Worm (Caenorhabditis elegans): ENCODE results near the gene nlp-58.

The nlp-58 gene

DNA sequence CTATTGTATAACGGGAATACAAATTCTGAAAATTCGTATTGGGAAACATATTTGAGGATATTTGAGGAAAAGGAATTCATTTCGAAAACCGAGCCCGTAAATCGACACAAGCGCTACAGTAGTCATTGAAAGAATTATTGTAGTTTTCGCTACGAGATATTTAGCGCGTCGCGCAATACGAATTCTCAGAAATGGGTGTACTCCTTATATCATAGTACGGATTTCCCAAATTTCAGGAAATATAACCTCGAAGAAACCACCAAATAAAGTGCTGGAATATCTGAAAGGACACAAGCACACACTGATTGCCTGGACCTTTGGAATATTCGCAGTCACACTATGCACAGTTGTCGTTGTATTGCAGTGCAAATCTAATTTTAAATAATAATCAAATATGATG is 21.4 kb downstream of the nlp-58 start:
- TF ChIP-seq flt-1 (GFP tag; IDR thresholded peaks at IDR 0.05) (no peak), cog-1 (tag; optimal IDR thresholded peaks at IDR 0.05) (no peak)

DNA sequence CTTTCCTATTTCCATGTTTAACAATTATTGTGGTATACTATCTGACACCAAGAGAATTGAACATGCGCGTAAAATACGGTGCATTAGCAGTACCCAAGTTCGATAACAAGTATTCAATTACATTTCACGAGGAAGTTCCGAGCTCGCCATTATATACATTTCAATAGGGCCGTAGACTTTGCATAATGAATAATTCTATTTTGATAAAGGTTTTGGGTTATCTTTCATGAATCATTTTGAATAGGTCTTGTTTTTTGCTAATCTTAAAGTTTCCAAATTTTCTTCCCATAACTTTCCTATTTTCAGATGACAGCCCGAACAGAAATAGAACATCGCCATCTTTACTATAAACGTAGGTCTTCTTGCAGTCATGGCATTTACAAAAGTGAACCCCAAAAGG is 22.5 kb downstream of the nlp-58 start, which contains the start of gene C50H2.13:
Gene C50H2.13 (plus strand): TSS at position 301 of the 400 bp plus-strand sequence.
- no peak for TF ChIP-seq T22C8.4 (GFP tag; IDR thresholded peaks at IDR 0.05)
- TF ChIP-seq ztf-23 (GFP tag; IDR thresholded peaks at IDR 0.05), result no peak
- no peak for TF ChIP-seq ref-1 (GFP tag; conservative IDR thresholded peaks at IDR 0.05)

DNA sequence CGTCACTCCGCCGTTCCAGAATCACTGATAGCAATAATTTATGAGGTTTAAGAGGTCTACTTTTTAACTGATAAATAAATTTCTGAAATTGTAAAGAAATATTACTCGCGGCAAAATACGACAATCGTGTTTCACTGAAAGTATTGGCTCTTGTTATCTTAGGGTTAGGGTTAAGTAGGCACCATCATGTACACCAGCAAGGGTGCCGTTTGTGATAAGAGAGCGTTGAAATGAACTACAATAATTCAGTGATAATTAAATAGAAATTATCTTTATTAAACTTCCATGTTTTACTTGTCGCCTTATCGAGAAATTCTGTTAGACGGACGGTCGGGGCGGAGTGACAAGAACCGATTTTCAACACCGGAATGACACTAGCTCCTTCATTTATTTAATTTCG is 23.1 kb downstream of the nlp-58 start:
- TF ChIP-seq ztf-29 (GFP tag; IDR thresholded peaks at IDR 0.05) (no peak), ref-1 (GFP tag; conservative IDR thresholded peaks at IDR 0.05) (no peak), klf-2 (GFP tag; conservative IDR thresholded peaks at IDR 0.05) (no peak), med-1 (GFP tag; optimal IDR thresholded peaks at IDR 0.05; ENCODE audit: insufficient read depth) (no peak), T22C8.4 (GFP tag; IDR thresholded peaks at IDR 0.05) (no peak), flt-1 (GFP tag; IDR thresholded peaks at IDR 0.05) (no peak), tab-1 (GFP tag; IDR thresholded peaks at IDR 0.05) (no peak)

DNA sequence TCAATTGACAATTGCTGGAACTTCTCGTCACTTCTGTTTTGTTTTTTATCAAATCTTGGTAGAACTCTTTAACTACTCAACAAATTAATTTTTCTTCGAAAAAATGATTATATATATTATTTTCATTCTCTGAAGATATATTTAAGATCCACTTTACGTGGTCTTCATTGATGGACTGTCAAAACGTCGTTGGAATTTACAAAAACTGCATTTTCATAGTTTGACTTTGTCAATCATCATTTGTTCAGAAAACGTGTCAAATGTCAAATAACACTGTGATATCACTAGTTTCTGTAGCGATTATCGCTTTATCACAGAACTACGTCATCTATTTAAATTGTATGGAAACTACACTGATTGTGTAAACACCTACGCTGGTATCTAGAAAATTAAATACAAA is 24.4 kb downstream of the nlp-58 start:
- TF ChIP-seq T22C8.4 (GFP tag; IDR thresholded peaks at IDR 0.05) (no peak), ztf-29 (GFP tag; IDR thresholded peaks at IDR 0.05) (no peak), tab-1 (GFP tag; IDR thresholded peaks at IDR 0.05) (no peak), med-1 (GFP tag; optimal IDR thresholded peaks at IDR 0.05; ENCODE audit: insufficient read depth) (no peak), cog-1 (tag; optimal IDR thresholded peaks at IDR 0.05) (no peak), flt-1 (GFP tag; IDR thresholded peaks at IDR 0.05) (no peak), klf-2 (GFP tag; conservative IDR thresholded peaks at IDR 0.05) (no peak), ref-1 (GFP tag; conservative IDR thresholded peaks at IDR 0.05) (no peak)

DNA sequence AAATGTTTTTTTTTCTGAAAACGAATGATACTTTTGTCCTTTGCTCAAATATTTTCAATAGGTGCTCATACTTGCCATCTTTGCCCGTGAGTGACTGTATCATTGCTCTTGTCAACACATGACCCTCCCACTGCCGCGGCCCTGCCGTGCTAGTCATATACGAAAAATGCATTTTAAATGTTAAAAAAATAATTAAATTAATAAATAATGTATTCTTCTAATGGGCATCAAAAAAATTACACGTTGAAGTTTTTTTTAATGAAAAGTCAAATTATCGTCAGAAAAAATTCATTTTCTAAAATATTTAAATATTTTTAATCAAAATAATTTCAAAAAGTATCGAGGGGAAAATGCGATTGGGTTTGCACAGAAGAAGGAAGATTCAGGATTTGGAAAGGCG is 26.3 kb downstream of the nlp-58 start, which contains the start of gene C50H2.7:
Gene C50H2.7 (plus strand): TSS at position 301 of the 400 bp plus-strand sequence.
- TF ChIP-seq T22C8.4 (GFP tag; IDR thresholded peaks at IDR 0.05) (no peak), ztf-29 (GFP tag; IDR thresholded peaks at IDR 0.05) (no peak), med-1 (GFP tag; optimal IDR thresholded peaks at IDR 0.05; ENCODE audit: insufficient read depth) (no peak), ztf-23 (GFP tag; IDR thresholded peaks at IDR 0.05) (no peak), ref-1 (GFP tag; conservative IDR thresholded peaks at IDR 0.05) (no peak), tab-1 (GFP tag; IDR thresholded peaks at IDR 0.05) (no peak), flt-1 (GFP tag; IDR thresholded peaks at IDR 0.05) (no peak), cog-1 (tag; optimal IDR thresholded peaks at IDR 0.05) (no peak), klf-2 (GFP tag; conservative IDR thresholded peaks at IDR 0.05) (no peak)

DNA sequence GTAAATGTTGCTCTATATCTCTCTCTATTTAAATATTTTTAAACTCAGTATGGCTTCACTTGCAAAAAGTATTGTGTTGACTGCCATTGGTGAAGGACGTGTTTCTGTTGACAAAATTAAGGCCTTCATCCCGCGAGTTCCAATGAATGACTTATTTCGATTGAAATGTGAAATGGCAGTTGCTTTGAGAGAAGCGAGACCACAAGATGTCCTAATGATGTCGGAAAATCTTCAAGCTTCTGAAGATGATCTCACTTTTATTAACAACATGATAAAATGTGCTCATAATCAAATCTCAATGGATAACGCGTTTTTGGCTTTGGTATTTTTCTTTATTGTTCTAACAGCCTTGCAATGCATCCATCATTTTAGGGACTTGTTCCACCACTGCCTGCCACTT is 27.5 kb downstream of the nlp-58 start, which contains the start of gene ceh-75:
Gene ceh-75 (plus strand): TSS at position 50 of the 400 bp plus-strand sequence.
- TF ChIP-seq klf-2 (GFP tag; conservative IDR thresholded peaks at IDR 0.05) (no peak), ztf-29 (GFP tag; IDR thresholded peaks at IDR 0.05) (no peak), T22C8.4 (GFP tag; IDR thresholded peaks at IDR 0.05) (no peak), flt-1 (GFP tag; IDR thresholded peaks at IDR 0.05) (no peak), tab-1 (GFP tag; IDR thresholded peaks at IDR 0.05) (no peak)

DNA sequence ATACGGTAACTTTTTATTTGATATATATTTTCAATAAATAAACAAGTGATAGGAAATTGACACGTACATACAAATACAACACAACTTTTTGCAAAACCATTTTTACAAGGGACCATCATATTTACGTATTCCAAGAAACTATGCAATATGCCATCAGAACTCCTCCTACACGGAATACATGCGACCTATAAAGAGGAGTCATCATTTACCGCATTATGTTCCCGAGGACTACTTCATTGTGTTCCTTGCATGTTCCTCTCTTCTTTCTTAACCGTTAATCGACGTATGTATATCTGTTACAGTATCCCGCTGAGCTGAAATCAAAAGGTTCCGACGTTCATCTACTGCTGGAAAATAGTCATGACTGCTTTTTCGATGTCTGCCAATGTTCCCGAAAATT is 30.3 kb downstream of the nlp-58 start, which contains the start of gene C50H2.5:
Gene C50H2.5 (plus strand): TSS at position 301 of the 400 bp plus-strand sequence.
- no peak for TF ChIP-seq med-1 (GFP tag; optimal IDR thresholded peaks at IDR 0.05; ENCODE audit: insufficient read depth)
- no peak for TF ChIP-seq flt-1 (GFP tag; IDR thresholded peaks at IDR 0.05)
- TF ChIP-seq tab-1 (GFP tag; IDR thresholded peaks at IDR 0.05), result no peak
- no peak for TF ChIP-seq T22C8.4 (GFP tag; IDR thresholded peaks at IDR 0.05)
- TF ChIP-seq klf-2 (GFP tag; conservative IDR thresholded peaks at IDR 0.05), result no peak
- no peak for TF ChIP-seq cog-1 (tag; optimal IDR thresholded peaks at IDR 0.05)
- no peak for TF ChIP-seq ref-1 (GFP tag; conservative IDR thresholded peaks at IDR 0.05)
- TF ChIP-seq ztf-29 (GFP tag; IDR thresholded peaks at IDR 0.05), result no peak
- no peak for TF ChIP-seq ztf-23 (GFP tag; IDR thresholded peaks at IDR 0.05)

DNA sequence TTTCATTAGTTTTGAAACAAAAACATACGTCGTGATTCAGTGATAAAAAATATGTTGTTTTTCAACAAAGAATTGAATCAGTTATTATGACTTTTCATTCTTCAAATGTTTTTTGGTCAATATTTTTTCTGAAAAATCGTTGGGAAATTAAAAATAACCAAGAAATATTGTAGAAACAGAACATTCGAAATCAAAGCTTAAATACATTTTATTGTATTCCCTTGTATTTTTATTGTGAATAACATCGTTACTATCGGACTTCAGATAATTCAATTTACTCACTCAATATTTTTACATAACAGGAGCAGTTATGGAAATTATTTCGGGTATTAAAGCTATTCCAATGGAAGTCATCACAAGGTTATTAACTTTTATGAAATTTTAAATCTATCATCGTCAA is 32.1 kb downstream of the nlp-58 start, which contains the start of gene C50H2.4:
Gene C50H2.4 (plus strand): TSS at position 301 of the 400 bp plus-strand sequence.
- no peak for TF ChIP-seq ztf-29 (GFP tag; IDR thresholded peaks at IDR 0.05)
- TF ChIP-seq flt-1 (GFP tag; IDR thresholded peaks at IDR 0.05), result no peak
- no peak for TF ChIP-seq T22C8.4 (GFP tag; IDR thresholded peaks at IDR 0.05)
- no peak for TF ChIP-seq ref-1 (GFP tag; conservative IDR thresholded peaks at IDR 0.05)
- TF ChIP-seq tab-1 (GFP tag; IDR thresholded peaks at IDR 0.05), result no peak
- no peak for TF ChIP-seq klf-2 (GFP tag; conservative IDR thresholded peaks at IDR 0.05)
- no peak for TF ChIP-seq ztf-23 (GFP tag; IDR thresholded peaks at IDR 0.05)
- TF ChIP-seq cog-1 (tag; optimal IDR thresholded peaks at IDR 0.05), result no peak
- no peak for TF ChIP-seq med-1 (GFP tag; optimal IDR thresholded peaks at IDR 0.05; ENCODE audit: insufficient read depth)

DNA sequence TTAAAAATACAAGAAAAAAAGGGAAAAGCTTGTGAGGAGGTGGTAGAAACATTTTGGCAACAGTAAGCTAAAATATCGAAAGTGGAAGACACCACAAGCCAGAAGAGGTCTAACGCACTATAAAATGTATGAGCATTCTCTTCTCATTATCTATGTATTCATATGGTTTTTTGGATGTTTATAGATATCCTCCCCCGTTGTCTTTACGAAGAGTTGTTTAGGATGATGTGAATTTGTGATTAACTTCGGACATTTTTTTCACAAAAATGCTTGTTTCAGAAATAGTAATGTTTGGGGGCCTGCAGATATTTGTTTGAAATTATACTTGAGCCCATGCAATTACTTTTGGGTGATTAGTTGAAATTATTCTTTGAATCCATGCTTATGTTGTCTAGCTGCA is 33.7 kb downstream of the nlp-58 start, which contains the start of gene mec-9:
Gene mec-9 (minus strand): TSS at position 101 of the 400 bp plus-strand sequence.
- no peak for TF ChIP-seq flt-1 (GFP tag; IDR thresholded peaks at IDR 0.05)
- no peak for TF ChIP-seq ztf-29 (GFP tag; IDR thresholded peaks at IDR 0.05)
- no peak for TF ChIP-seq med-1 (GFP tag; optimal IDR thresholded peaks at IDR 0.05; ENCODE audit: insufficient read depth)
- TF ChIP-seq cog-1 (tag; optimal IDR thresholded peaks at IDR 0.05), result no peak
- no peak for TF ChIP-seq klf-2 (GFP tag; conservative IDR thresholded peaks at IDR 0.05)
- no peak for TF ChIP-seq ref-1 (GFP tag; conservative IDR thresholded peaks at IDR 0.05)
- no peak for TF ChIP-seq ztf-23 (GFP tag; IDR thresholded peaks at IDR 0.05)
- TF ChIP-seq tab-1 (GFP tag; IDR thresholded peaks at IDR 0.05), result no peak
- TF ChIP-seq T22C8.4 (GFP tag; IDR thresholded peaks at IDR 0.05), result no peak

DNA sequence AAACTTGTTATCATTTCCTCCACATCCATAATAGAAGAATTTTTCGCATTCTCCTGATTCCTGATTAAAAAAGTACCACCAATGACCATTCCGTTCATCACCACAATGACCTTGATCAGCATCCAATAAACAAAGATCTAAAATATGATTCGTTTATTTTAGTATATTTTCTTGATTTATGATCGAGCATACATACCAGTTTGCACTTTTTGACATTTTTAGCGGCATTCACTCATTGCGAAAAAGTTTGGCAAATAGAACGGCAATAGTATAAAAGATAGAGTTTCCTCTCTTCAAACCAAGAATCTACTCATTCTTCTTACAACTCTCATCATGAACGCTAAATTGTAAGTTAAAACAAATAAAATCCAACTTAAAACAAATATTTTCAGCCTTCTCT is 34.9 kb downstream of the nlp-58 start, which contains the start of gene fipr-10:
Gene fipr-10 (plus strand): TSS at position 301 of the 400 bp plus-strand sequence.
- no peak for TF ChIP-seq med-1 (GFP tag; optimal IDR thresholded peaks at IDR 0.05; ENCODE audit: insufficient read depth)
- no peak for TF ChIP-seq ref-1 (GFP tag; conservative IDR thresholded peaks at IDR 0.05)
- TF ChIP-seq ztf-23 (GFP tag; IDR thresholded peaks at IDR 0.05), result no peak
- TF ChIP-seq flt-1 (GFP tag; IDR thresholded peaks at IDR 0.05), result no peak
- no peak for TF ChIP-seq T22C8.4 (GFP tag; IDR thresholded peaks at IDR 0.05)
- TF ChIP-seq tab-1 (GFP tag; IDR thresholded peaks at IDR 0.05), result no peak
- no peak for TF ChIP-seq ztf-29 (GFP tag; IDR thresholded peaks at IDR 0.05)
- no peak for TF ChIP-seq cog-1 (tag; optimal IDR thresholded peaks at IDR 0.05)
- no peak for TF ChIP-seq klf-2 (GFP tag; conservative IDR thresholded peaks at IDR 0.05)

All from whole organism, midembryonic.